Worm (Caenorhabditis elegans): ENCODE data around the gene K10C8.4.

DNA sequence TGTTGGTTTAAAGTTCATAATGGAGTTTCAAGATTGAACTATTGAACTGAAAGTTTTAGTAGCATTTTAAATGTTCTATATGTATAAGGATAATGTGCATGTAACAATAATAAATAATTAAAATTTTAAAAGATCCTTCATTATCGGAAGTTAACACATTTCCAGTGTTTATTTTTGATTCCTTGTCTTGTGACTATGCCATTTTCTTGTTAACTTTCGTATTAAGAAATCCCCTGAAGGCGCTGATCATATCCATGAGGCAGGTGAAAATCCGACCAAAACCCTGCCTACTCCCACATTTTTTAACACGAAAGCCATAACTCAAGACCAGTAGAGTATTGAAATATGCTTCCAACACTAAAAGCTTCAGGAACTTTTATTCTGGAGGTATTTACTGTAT lies 23.6 kb downstream of the K10C8.4 start, which contains the start of gene R11D1.7:
- TF ChIP-seq unc-62 (GFP tag; optimal IDR thresholded peaks at IDR 0.05) (no peak), lin-39 (tag; optimal IDR thresholded peaks at IDR 0.05) (no peak), tbx-2 (tag; optimal IDR thresholded peaks at IDR 0.05) (no peak), snpc-4 (tag; optimal IDR thresholded peaks at IDR 0.05) (no peak), fos-1 (tag; optimal IDR thresholded peaks at IDR 0.05) (no peak), fkh-10 (GFP tag; optimal IDR thresholded peaks at IDR 0.05) (no peak), nhr-76 (tag; optimal IDR thresholded peaks at IDR 0.05) (no peak), R02D3.7 (tag; optimal IDR thresholded peaks at IDR 0.05) (no peak), elt-1 (tag; optimal IDR thresholded peaks at IDR 0.05) (no peak), mdl-1 (tag; optimal IDR thresholded peaks at IDR 0.05) (no peak), nfya-1 (tag; optimal IDR thresholded peaks at IDR 0.05; ENCODE audit: insufficient read depth) (no peak), lin-15B (tag; optimal IDR thresholded peaks at IDR 0.05) (no peak), ztf-4 (tag; optimal IDR thresholded peaks at IDR 0.05) (no peak)

Data from whole organism, L3 larva.